Fruit fly (Drosophila melanogaster): ENCODE data around the gene Adss.

DNA sequence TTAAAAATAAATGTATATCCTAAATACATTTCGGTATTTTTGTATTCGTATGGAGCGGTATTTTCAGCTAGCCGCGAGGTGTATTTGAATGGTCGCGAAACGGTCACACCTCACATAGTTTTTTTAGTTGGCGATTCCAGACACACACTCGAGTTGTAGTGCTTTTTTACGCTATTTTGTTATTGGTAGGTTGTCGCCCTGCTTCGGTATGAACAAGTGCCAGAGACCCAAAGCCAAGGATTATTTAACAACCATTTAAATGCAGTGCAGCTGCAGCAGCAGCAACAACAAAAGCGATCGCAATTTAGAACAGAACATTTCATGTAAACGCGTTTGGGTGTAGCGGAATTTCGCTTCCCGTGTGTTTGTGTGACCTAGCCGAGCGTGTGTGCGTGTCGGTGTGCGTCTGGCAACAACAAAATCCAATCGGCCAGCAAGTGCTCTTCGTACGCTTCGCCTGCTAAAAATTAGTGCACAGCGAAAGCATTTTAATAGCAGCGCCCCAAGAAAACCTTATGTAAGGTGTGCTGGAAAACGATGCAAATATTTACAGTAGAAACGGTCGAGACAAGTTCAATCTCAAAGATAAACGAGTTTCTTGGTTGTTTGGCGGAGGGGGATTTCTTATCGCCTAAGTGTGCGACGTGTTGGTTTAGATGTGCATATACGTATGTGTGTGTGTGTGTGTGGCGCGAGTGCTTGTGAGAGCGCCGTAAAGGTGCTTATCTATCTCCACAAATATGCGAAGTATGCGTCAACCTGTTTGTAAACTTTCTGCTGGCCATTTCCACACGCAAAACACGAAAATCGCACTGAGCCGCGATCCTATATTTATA is 2.5 kb upstream of the Adss start, which contains the start of gene Synd:
- TF ChIP-seq CG6765 (GFP tag; optimal IDR thresholded peaks at IDR 0.05) (no peak), CG6175 (GFP tag; IDR thresholded peaks at IDR 0.05) (no peak), HLH54F (GFP tag; optimal IDR thresholded peaks at IDR 0.05) (peak; percentile 35), CG17361 (GFP tag; IDR thresholded peaks at IDR 0.05) (0 out of 3 replicates have a peak, but pooled peaks have one; percentile 26), CG33557 (GFP tag; optimal IDR thresholded peaks at IDR 0.05) (peak; percentile 10)
